Worm (Caenorhabditis elegans): ENCODE results near the gene npr-40.

- TF ChIP-seq dao-5 (tag; optimal IDR thresholded peaks at IDR 0.05) = no peak
- no peak for TF ChIP-seq him-1 (tag; optimal IDR thresholded peaks at IDR 0.05)
Observed at ce11 chrX:14959393-14960073, 40.9 kb downstream of the npr-40 start.
